Fruit fly (Drosophila melanogaster): ENCODE measurements around the gene hep.

DNA sequence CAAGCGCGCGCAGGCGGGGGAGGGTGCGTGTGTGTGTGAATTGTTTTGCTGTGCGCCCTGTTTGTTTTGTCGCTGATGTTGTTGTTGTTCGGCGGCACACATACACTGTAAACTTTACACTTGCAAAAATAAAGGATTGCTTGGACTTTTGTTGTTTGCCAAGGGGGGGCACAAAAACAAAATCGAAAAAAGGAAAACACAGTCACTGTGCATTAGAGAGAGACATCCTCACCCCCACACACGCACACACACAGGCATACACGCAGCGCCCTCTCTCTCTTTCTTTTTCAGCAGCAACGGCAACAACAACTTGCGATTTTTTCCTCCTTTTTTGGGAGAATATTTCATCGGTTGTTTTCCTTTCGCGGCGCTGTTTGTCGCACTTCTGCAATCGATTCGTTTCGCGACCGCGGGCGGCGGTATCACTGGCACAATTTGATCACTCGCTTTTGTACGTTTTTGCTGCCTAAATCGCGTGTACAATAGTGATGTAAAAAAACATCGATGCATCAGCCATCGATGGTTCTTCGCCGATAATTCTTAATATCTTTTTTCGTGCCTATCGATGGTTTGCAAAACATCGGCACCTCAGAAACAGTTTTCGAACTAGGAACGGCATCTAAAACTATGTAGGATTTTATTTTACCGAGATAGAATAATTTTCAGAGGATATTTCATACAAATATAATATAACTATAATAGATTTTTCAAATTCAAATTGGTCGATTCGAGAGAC lies at the start of gene hep:
- TF ChIP-seq gcm (GFP tag; optimal IDR thresholded peaks at IDR 0.05) (no peak), CG6683 (GFP tag; optimal IDR thresholded peaks at IDR 0.05) (no peak), CG9727 (GFP tag; optimal IDR thresholded peaks at IDR 0.05) (no peak), cas (GFP tag; IDR thresholded peaks at IDR 0.05) (no peak)

Measured in whole organism, embryonic.